Fruit fly (Drosophila melanogaster) whole organism, embryonic: ENCODE results near the gene CG9297.

ENCODE experiments used
- ATbp ChIP-seq: fragments of 200-800 bp; sonication (Bioruptor generic); optimal IDR thresholded peaks from 2 replicates; lab custom pipeline; 2017; ENCODE audit warnings: missing biosample characterization, mild to moderate bottlenecking, missing genetic modification characterization, missing genetic modification reagents
- Ada2b ChIP-seq: fragments of 200-800 bp; sonication (Bioruptor generic); IDR thresholded peaks from 2 replicates; pipeline ENCODE4 v1.3.6; 2022; ENCODE audit warnings: missing biosample characterization, missing genetic modification characterization
- Asciz ChIP-seq: fragments of 200-800 bp; sonication (Bioruptor generic); optimal IDR thresholded peaks from 2 replicates; lab custom pipeline; 2017; ENCODE audit warnings: missing biosample characterization, mild to moderate bottlenecking, missing genetic modification characterization, missing genetic modification reagents
- B-H2 ChIP-seq: fragments of 200-800 bp; sonication (Bioruptor generic); optimal IDR thresholded peaks from 2 replicates; lab custom pipeline; 2018; ENCODE audit warnings: missing biosample characterization, mild to moderate bottlenecking, missing genetic modification characterization
- Bgb ChIP-seq: fragments of 200-800 bp; sonication (Bioruptor generic); IDR thresholded peaks from 2 replicates; pipeline ENCODE4 v1.3.6; 2022; ENCODE audit warnings: missing biosample characterization, missing genetic modification characterization; ENCODE audit not compliant: partially characterized antibody
- CG10462 ChIP-seq: fragments of 200-800 bp; sonication (Bioruptor generic); optimal IDR thresholded peaks from 2 replicates; lab custom pipeline; 2016; ENCODE audit warnings: missing biosample characterization, missing genetic modification characterization
- CG10959 ChIP-seq: fragments of 200-800 bp; sonication (Bioruptor generic); IDR thresholded peaks from 2 replicates; pipeline ENCODE4 v1.3.6; 2022; ENCODE audit warnings: missing biosample characterization, missing genetic modification characterization
- CG12391 ChIP-seq: fragments of 200-800 bp; sonication (Bioruptor generic); optimal IDR thresholded peaks from 3 replicates; lab custom pipeline; 2018; ENCODE audit warnings: missing biosample characterization, mild to moderate bottlenecking, missing genetic modification characterization, moderate library complexity
- CG12659 ChIP-seq: fragments of 200-800 bp; sonication (Bioruptor generic); optimal IDR thresholded peaks from 3 replicates; lab custom pipeline; 2017; ENCODE audit warnings: mild to moderate bottlenecking, missing biosample characterization, missing genetic modification reagents, missing genetic modification characterization
- CG14965 ChIP-seq: fragments of 200-800 bp; sonication (Bioruptor generic); optimal IDR thresholded peaks from 2 replicates; lab custom pipeline; 2016; ENCODE audit warnings: missing biosample characterization, missing genetic modification characterization, borderline replicate concordance
- CG17568 ChIP-seq: fragments of 200-800 bp; sonication (Bioruptor generic); optimal IDR thresholded peaks from 2 replicates; lab custom pipeline; 2018; ENCODE audit warnings: missing biosample characterization, mild to moderate bottlenecking, missing genetic modification characterization, moderate library complexity
- CG32767 ChIP-seq: fragments of 200-800 bp; sonication (Bioruptor generic); IDR thresholded peaks from 2 replicates; pipeline ENCODE4 v1.3.6; 2022; ENCODE audit warnings: missing biosample characterization, missing genetic modification characterization
- CG33213 ChIP-seq: fragments of 200-800 bp; sonication (Bioruptor generic); optimal IDR thresholded peaks from 3 replicates; lab custom pipeline; 2016; ENCODE audit warnings: missing biosample characterization, missing genetic modification characterization
- CG3847 ChIP-seq: fragments of 200-800 bp; sonication (Bioruptor generic); IDR thresholded peaks from 2 replicates; pipeline ENCODE4 v1.3.6; 2022; ENCODE audit warnings: missing biosample characterization, missing genetic modification characterization
- CG8765 ChIP-seq: fragments of 200-800 bp; sonication (Bioruptor generic); IDR thresholded peaks from 2 replicates; pipeline ENCODE4 v1.3.6; 2022; ENCODE audit warnings: missing biosample characterization, missing genetic modification characterization
- CG9727 ChIP-seq: fragments of 200-800 bp; sonication (Bioruptor generic); optimal IDR thresholded peaks from 3 replicates; lab custom pipeline; 2017; ENCODE audit warnings: missing biosample characterization, mild to moderate bottlenecking, missing genetic modification characterization
- CHES-1-like ChIP-seq: fragments of 200-800 bp; sonication (Bioruptor generic); optimal IDR thresholded peaks from 2 replicates; lab custom pipeline; 2016; ENCODE audit warnings: missing biosample characterization, missing genetic modification characterization
- Chrac-16 ChIP-seq: fragments of 200-800 bp; sonication (Bioruptor generic); optimal IDR thresholded peaks from 3 replicates; lab custom pipeline; 2016; ENCODE audit warnings: missing biosample characterization, missing genetic modification characterization
- Dbx ChIP-seq: fragments of 200-800 bp; sonication (Bioruptor generic); IDR thresholded peaks from 3 replicates; pipeline ENCODE4 v1.3.6; 2022; ENCODE audit warnings: missing biosample characterization, missing genetic modification characterization
- Dip2 ChIP-seq: fragments of 200-800 bp; sonication (Bioruptor generic); IDR thresholded peaks from 2 replicates; pipeline ENCODE4 v1.3.6; 2022; ENCODE audit warnings: missing biosample characterization, missing genetic modification characterization
- Drgx ChIP-seq: fragments of 200-800 bp; sonication (Bioruptor generic); IDR thresholded peaks from 2 replicates; pipeline ENCODE4 v1.3.6; 2022; ENCODE audit warnings: missing biosample characterization, missing genetic modification characterization
- Ets65A ChIP-seq: fragments of 200-800 bp; sonication (Bioruptor generic); peaks from one replicate; lab custom pipeline; 2016; ENCODE audit warnings: missing biosample characterization, missing genetic modification characterization
- Hmr ChIP-seq: fragments of 200-800 bp; sonication (Bioruptor generic); optimal IDR thresholded peaks from 3 replicates; lab custom pipeline; 2017; ENCODE audit warnings: mild to moderate bottlenecking, missing biosample characterization, missing genetic modification reagents, missing genetic modification characterization
- Mes4 ChIP-seq: fragments of 200-800 bp; sonication (Bioruptor generic); optimal IDR thresholded peaks from 2 replicates; lab custom pipeline; 2016; ENCODE audit warnings: missing biosample characterization, missing genetic modification characterization
- Mrtf ChIP-seq: fragments of 200-800 bp; sonication (Bioruptor generic); IDR thresholded peaks from 3 replicates; pipeline ENCODE4 v1.3.6; 2022; ENCODE audit warnings: missing biosample characterization, missing genetic modification characterization
- PHDP ChIP-seq: fragments of 200-800 bp; sonication (Bioruptor generic); optimal IDR thresholded peaks from 3 replicates; lab custom pipeline; 2018; ENCODE audit warnings: missing biosample characterization, mild to moderate bottlenecking, missing genetic modification characterization, moderate library complexity
- Pdp1 ChIP-seq, 2 experiments: fragments of 200-800 bp; sonication (Bioruptor generic); optimal IDR thresholded peaks; 3 replicates each; lab custom pipeline; 2016; ENCODE audit warnings: missing biosample characterization in 2 of 2, missing genetic modification characterization in 2 of 2, mild to moderate bottlenecking in 1 of 2, moderate library complexity in 1 of 2
- Sox100B ChIP-seq: fragments of 200-800 bp; sonication (Bioruptor generic); optimal IDR thresholded peaks from 3 replicates; lab custom pipeline; 2018; ENCODE audit warnings: missing biosample characterization, mild to moderate bottlenecking, missing genetic modification characterization
- Sox102F ChIP-seq: fragments of 200-800 bp; sonication (Bioruptor generic); optimal IDR thresholded peaks from 2 replicates; lab custom pipeline; 2018; ENCODE audit warnings: missing biosample characterization, mild to moderate bottlenecking, missing genetic modification characterization, moderate library complexity
- Sry-δ ChIP-seq: fragments of 200-800 bp; sonication (Bioruptor generic); optimal IDR thresholded peaks from 2 replicates; lab custom pipeline; 2016; ENCODE audit warnings: missing biosample characterization, missing genetic modification characterization
- Stat92E ChIP-seq, 3 experiments: fragments of >200 bp in 2 of 3; fragments of 200-800 bp in 1 of 3; sonication (Bioruptor generic) in 1 of 3; optimal IDR thresholded peaks; 2 replicates each; lab custom pipeline; 2017 to 2019; ENCODE audit warnings: missing biosample characterization in 3 of 3, missing genetic modification characterization in 3 of 3, mild to moderate bottlenecking in 1 of 3, moderate library complexity in 1 of 3
- ab ChIP-seq: fragments of 200-800 bp; sonication (Bioruptor generic); optimal IDR thresholded peaks from 2 replicates; lab custom pipeline; 2016; ENCODE audit warnings: missing biosample characterization, missing genetic modification characterization
- az2 ChIP-seq: fragments of 200-800 bp; sonication (Bioruptor generic); optimal IDR thresholded peaks from 3 replicates; lab custom pipeline; 2016; ENCODE audit warnings: missing biosample characterization, missing genetic modification characterization
- bowl ChIP-seq: fragments of 200-800 bp; sonication (Bioruptor generic); IDR thresholded peaks from 2 replicates; pipeline ENCODE4 v1.3.6; 2022; ENCODE audit warnings: missing biosample characterization, missing genetic modification characterization
- cato ChIP-seq: fragments of 200-800 bp; sonication (Bioruptor generic); optimal IDR thresholded peaks from 2 replicates; lab custom pipeline; 2016; ENCODE audit warnings: missing biosample characterization, missing genetic modification characterization, borderline replicate concordance
- caup ChIP-seq: fragments of 200-800 bp; sonication (Bioruptor generic); optimal IDR thresholded peaks from 3 replicates; lab custom pipeline; 2017; ENCODE audit warnings: missing biosample characterization, mild to moderate bottlenecking, missing genetic modification characterization, moderate library complexity; ENCODE audit not compliant: severe bottlenecking
- cwo ChIP-seq: fragments of 200-800 bp; sonication (Bioruptor generic); optimal IDR thresholded peaks from 3 replicates; lab custom pipeline; 2017; ENCODE audit warnings: missing biosample characterization, missing genetic modification characterization, mild to moderate bottlenecking, moderate library complexity, missing genetic modification reagents
- ems ChIP-seq: fragments of 200-800 bp; sonication (Bioruptor generic); optimal IDR thresholded peaks from 3 replicates; lab custom pipeline; 2016; ENCODE audit warnings: missing biosample characterization, missing genetic modification characterization
- eve ChIP-seq, 2 experiments: fragments of >200 bp; optimal IDR thresholded peaks; 2 replicates each; lab custom pipeline; 2017; ENCODE audit warnings: missing biosample characterization in 2 of 2, missing genetic modification characterization in 2 of 2
- gce ChIP-seq: fragments of 200-800 bp; sonication (Bioruptor generic); IDR thresholded peaks from 3 replicates; pipeline ENCODE4 v1.3.6; 2022; ENCODE audit warnings: missing biosample characterization, missing genetic modification characterization
- hbn ChIP-seq: fragments of 200-800 bp; sonication (Bioruptor generic); IDR thresholded peaks from 2 replicates; pipeline ENCODE4 v1.3.6; 2022; ENCODE audit warnings: missing biosample characterization, missing genetic modification characterization; ENCODE audit not compliant: partially characterized antibody
- lilli ChIP-seq: fragments of 200-800 bp; sonication (Bioruptor generic); optimal IDR thresholded peaks from 3 replicates; lab custom pipeline; 2016; ENCODE audit warnings: missing biosample characterization, missing genetic modification characterization
- mld ChIP-seq: fragments of 200-800 bp; sonication (Bioruptor generic); IDR thresholded peaks from 3 replicates; pipeline ENCODE4 v1.3.6; 2022; ENCODE audit warnings: missing biosample characterization, missing genetic modification characterization; ENCODE audit not compliant: partially characterized antibody
- pho ChIP-seq: fragments of 200-800 bp; sonication (Bioruptor generic); optimal IDR thresholded peaks from 2 replicates; lab custom pipeline; 2016; ENCODE audit warnings: missing biosample characterization, missing genetic modification characterization
- pnt ChIP-seq: fragments of 200-800 bp; sonication (Bioruptor generic); optimal IDR thresholded peaks from 3 replicates; lab custom pipeline; 2016; ENCODE audit warnings: missing biosample characterization, missing genetic modification characterization
- repo ChIP-seq: fragments of 200-800 bp; sonication (Bioruptor generic); optimal IDR thresholded peaks from 2 replicates; lab custom pipeline; 2016; ENCODE audit warnings: missing biosample characterization, missing genetic modification characterization
- row ChIP-seq: fragments of 200-800 bp; sonication (Bioruptor generic); IDR thresholded peaks from 3 replicates; pipeline ENCODE4 v1.3.6; 2022; ENCODE audit warnings: missing biosample characterization, missing genetic modification characterization
- schlank ChIP-seq: fragments of 200-800 bp; sonication (Bioruptor generic); optimal IDR thresholded peaks from 2 replicates; lab custom pipeline; 2018; ENCODE audit warnings: missing biosample characterization, mild to moderate bottlenecking, missing genetic modification characterization
- tin ChIP-seq: fragments of 200-800 bp; sonication (Bioruptor generic); optimal IDR thresholded peaks from 3 replicates; lab custom pipeline; 2016; ENCODE audit warnings: missing biosample characterization, missing genetic modification characterization
- wek ChIP-seq: fragments of 200-800 bp; sonication (Bioruptor generic); optimal IDR thresholded peaks from 3 replicates; lab custom pipeline; 2018; ENCODE audit warnings: missing biosample characterization, mild to moderate bottlenecking, missing genetic modification characterization, moderate library complexity
- z ChIP-seq: fragments of 200-800 bp; sonication (Bioruptor generic); IDR thresholded peaks from 3 replicates; pipeline ENCODE4 v1.3.6; 2022; ENCODE audit warnings: missing biosample characterization, missing genetic modification characterization

CG9297 gene

dm6 chr3R:13820483-13820882, 49.2 kb downstream of the CG9297 start (continued):
- TF ChIP-seq gce (GFP tag; lab: Robert Waterston, UW) (no peak), z (GFP tag; lab: Robert Waterston, UW) (no peak), Bgb (no peak), B-H2 (GFP tag; lab: Kevin White, UChicago) (no peak), PHDP (peak; percentile 18), row (GFP tag; lab: Robert Waterston, UW) (no peak), CG9727 (peak; percentile 31), schlank (tag; lab: Kevin White, UChicago) (no peak), Pdp1 (GFP tag; optimal IDR thresholded peaks at IDR 0.05; lab: Kevin White, UChicago) (peak in 1 of 2 experiments; percentile 22), ab (no peak), Ets65A (GFP tag; lab: Kevin White, UChicago) (peak; percentile 35), az2 (GFP tag; lab: Kevin White, UChicago) (no peak), CG33213 (GFP tag; lab: Kevin White, UChicago) (no peak), tin (GFP tag; lab: Kevin White, UChicago) (no peak), CG3847 (GFP tag; lab: Robert Waterston, UW) (no peak), mld (GFP tag; lab: Robert Waterston, UW) (no peak), lilli (no peak), repo (GFP tag; lab: Kevin White, UChicago) (no peak), caup (GFP tag; lab: Kevin White, UChicago) (no peak), Chrac-16 (GFP tag; lab: Kevin White, UChicago) (no peak), ATbp (GFP tag; lab: Kevin White, UChicago) (peak; percentile 48), Mes4 (GFP tag; lab: Kevin White, UChicago) (no peak), Sox102F (GFP tag; lab: Kevin White, UChicago) (peak; percentile 23), CG17568 (GFP tag; lab: Kevin White, UChicago) (no peak), cwo (GFP tag; lab: Kevin White, UChicago) (no peak), CG12659 (no peak), CHES-1-like (no peak), ems (GFP tag; lab: Kevin White, UChicago) (no peak), Dip2 (GFP tag; lab: Robert Waterston, UW) (no peak), bowl (GFP tag; lab: Robert Waterston, UW) (no peak), Stat92E (GFP tag; optimal IDR thresholded peaks at IDR 0.05; lab: Kevin White, UChicago) (peak in 1 of 3 experiments; percentile 54), Hmr (GFP tag; lab: Kevin White, UChicago) (no peak), CG12391 (tag; lab: Kevin White, UChicago) (no peak), Mrtf (GFP tag; lab: Robert Waterston, UW) (no peak), CG14965 (GFP tag; lab: Kevin White, UChicago) (no peak), CG10462 (no peak), Sry-δ (no peak), pnt (no peak), hbn (no peak), Dbx (GFP tag; lab: Robert Waterston, UW) (no peak), Asciz (GFP tag; lab: Kevin White, UChicago) (peak; percentile 57), pho (GFP tag; lab: Kevin White, UChicago) (no peak), eve (GFP tag; optimal IDR thresholded peaks at IDR 0.05; lab: Kevin White, UChicago) (no peak), Ada2b (no peak), CG8765 (GFP tag; lab: Robert Waterston, UW) (no peak), Sox100B (no peak), wek (GFP tag; lab: Kevin White, UChicago) (no peak), CG10959 (GFP tag; lab: Robert Waterston, UW) (no peak), CG32767 (GFP tag; lab: Robert Waterston, UW) (peak; percentile 10; the same call in 1 of the 2 replicates), cato (GFP tag; lab: Kevin White, UChicago) (no peak), Drgx (GFP tag; lab: Robert Waterston, UW) (no peak)
